Worm (Caenorhabditis elegans) whole organism, young adult: ENCODE results near the gene acy-4.

Experiments used
- B0019.2 ChIP-seq: fragments of 200-800 bp; sonication (Bioruptor generic); conservative IDR thresholded peaks from 2 replicates; pipeline ENCODE4 v1.3.6; 2022; ENCODE audit warnings: missing genetic modification reagents, missing genetic modification characterization, missing compliant biosample characterization
- F33H1.4 ChIP-seq: fragments of 200-800 bp; sonication (Bioruptor generic); IDR thresholded peaks from 2 replicates; pipeline ENCODE4 v1.3.6; 2022; ENCODE audit warnings: missing genetic modification reagents, missing genetic modification characterization, missing compliant biosample characterization
- K11D2.4 ChIP-seq: fragments of 200-800 bp; sonication (Bioruptor generic); IDR thresholded peaks from 2 replicates; pipeline ENCODE4 v1.3.6; 2022; ENCODE audit warnings: missing genetic modification reagents, missing genetic modification characterization, missing compliant biosample characterization
- T26A5.8 ChIP-seq: sonication (generic microtip); optimal IDR thresholded peaks from 2 replicates; lab custom pipeline; 2016; ENCODE audit warnings: missing genetic modification characterization, missing compliant biosample characterization
- Y67H2A.10 ChIP-seq: fragments of 200-800 bp; sonication (Bioruptor generic); conservative IDR thresholded peaks from 2 replicates; pipeline ENCODE4 v1.3.6; 2022; ENCODE audit warnings: missing genetic modification reagents, missing genetic modification characterization, missing compliant biosample characterization
- attf-6 ChIP-seq: fragments of 200-800 bp; sonication (Bioruptor generic); IDR thresholded peaks from 2 replicates; pipeline ENCODE4 v1.3.6; 2022; ENCODE audit warnings: missing genetic modification reagents, missing genetic modification characterization, missing compliant biosample characterization
- ceh-58 ChIP-seq: fragments of 200-800 bp; sonication (Bioruptor generic); IDR thresholded peaks from 2 replicates; pipeline ENCODE4 v1.3.6; 2022; ENCODE audit warnings: missing genetic modification characterization, missing compliant biosample characterization
- dpl-1 ChIP-seq: fragments of 150-350 bp; optimal IDR thresholded peaks from 2 replicates; lab custom pipeline; 2014; ENCODE audit warnings: missing biosample characterization, missing genetic modification reagents, missing genetic modification characterization
- efl-1 ChIP-seq: fragments of 150-350 bp; optimal IDR thresholded peaks from 2 replicates; lab custom pipeline; 2014; ENCODE audit warnings: missing biosample characterization, missing genetic modification reagents, missing genetic modification characterization
- him-1 ChIP-seq: sonication (generic microtip); optimal IDR thresholded peaks from 2 replicates; lab custom pipeline; 2016; ENCODE audit warnings: missing genotype, missing genetic modification reagents, missing genetic modification characterization, missing compliant biosample characterization
- hlh-12 ChIP-seq: sonication (generic microtip); optimal IDR thresholded peaks from 2 replicates; lab custom pipeline; 2016; ENCODE audit warnings: missing genetic modification characterization, missing compliant biosample characterization
- hmg-1.2 ChIP-seq: fragments of 200-800 bp; sonication (Bioruptor generic); IDR thresholded peaks from 2 replicates; pipeline ENCODE4 v1.3.6; 2022; ENCODE audit warnings: missing genetic modification reagents, missing genetic modification characterization, missing compliant biosample characterization
- hrde-1 ChIP-seq: sonication (generic microtip); optimal IDR thresholded peaks from 2 replicates; lab custom pipeline; 2016; ENCODE audit warnings: missing genetic modification characterization, mild to moderate bottlenecking, missing compliant biosample characterization, moderate library complexity, missing genotype, missing genetic modification reagents, borderline replicate concordance
- lin-35 ChIP-seq, 3 experiments: fragments of 150-350 bp in 2 of 3; sonication (generic microtip) in 1 of 3; optimal IDR thresholded peaks; 2 replicates each; lab custom pipeline; 2014 to 2018; ENCODE audit warnings: missing biosample characterization in 3 of 3, missing genetic modification characterization in 3 of 3, missing genetic modification reagents in 3 of 3
- lin-54 ChIP-seq: fragments of 200-800 bp; sonication (Bioruptor generic); optimal IDR thresholded peaks from 2 replicates; lab custom pipeline; 2018; ENCODE audit warnings: mild to moderate bottlenecking, missing genetic modification characterization, missing compliant biosample characterization
- lsy-27 ChIP-seq: sonication (generic microtip); optimal IDR thresholded peaks from 2 replicates; lab custom pipeline; 2017; ENCODE audit warnings: missing genetic modification characterization, mild to moderate bottlenecking, missing compliant biosample characterization, antibody characterized with exemption, missing genotype, borderline replicate concordance; ENCODE audit not compliant: insufficient read depth
- madf-6 ChIP-seq: fragments of 200-800 bp; sonication (Bioruptor generic); IDR thresholded peaks from 2 replicates; pipeline ENCODE4 v1.3.6; 2022; ENCODE audit warnings: missing genetic modification reagents, missing genetic modification characterization, missing compliant biosample characterization
- mcd-1 ChIP-seq: fragments of 200-800 bp; sonication (Bioruptor generic); IDR thresholded peaks from 2 replicates; pipeline ENCODE4 v1.3.6; 2022; ENCODE audit warnings: missing genetic modification reagents, missing genetic modification characterization, missing compliant biosample characterization
- mxl-1 ChIP-seq: sonication (generic microtip); optimal IDR thresholded peaks from 2 replicates; lab custom pipeline; 2016; ENCODE audit warnings: missing genetic modification characterization, missing compliant biosample characterization
- nfya-1 ChIP-seq: sonication (generic microtip); optimal IDR thresholded peaks from 2 replicates; lab custom pipeline; 2017; ENCODE audit warnings: antibody characterized with exemption, missing compliant biosample characterization, missing genetic modification characterization, borderline replicate concordance; ENCODE audit not compliant: insufficient read depth
- nhr-120 ChIP-seq: fragments of 200-800 bp; sonication (Bioruptor generic); IDR thresholded peaks from 2 replicates; pipeline ENCODE4 v1.3.6; 2022; ENCODE audit warnings: missing genetic modification characterization, missing compliant biosample characterization
- nhr-179 ChIP-seq: sonication (generic microtip); optimal IDR thresholded peaks from 2 replicates; lab custom pipeline; 2016; ENCODE audit warnings: mild to moderate bottlenecking, missing genetic modification characterization, missing compliant biosample characterization
- pbrm-1 ChIP-seq: fragments of 200-800 bp; sonication (Bioruptor generic); IDR thresholded peaks from 2 replicates; pipeline ENCODE4 v1.3.6; 2022; ENCODE audit warnings: missing genetic modification reagents, missing genetic modification characterization, missing compliant biosample characterization
- snpc-1.1 ChIP-seq: sonication (generic microtip); optimal IDR thresholded peaks from 2 replicates; lab custom pipeline; 2017; ENCODE audit warnings: missing genetic modification characterization, mild to moderate bottlenecking, missing compliant biosample characterization, antibody characterized with exemption, moderate library complexity, missing genotype, missing genetic modification reagents; ENCODE audit not compliant: insufficient read depth
- snpc-1.3 ChIP-seq: sonication (generic microtip); optimal IDR thresholded peaks from 2 replicates; lab custom pipeline; 2017; ENCODE audit warnings: missing genetic modification characterization, mild to moderate bottlenecking, missing compliant biosample characterization, antibody characterized with exemption, moderate library complexity, missing genotype, missing genetic modification reagents; ENCODE audit not compliant: insufficient read depth
- snpc-3.4 ChIP-seq: sonication (generic microtip); optimal IDR thresholded peaks from 2 replicates; lab custom pipeline; 2017; ENCODE audit warnings: missing genetic modification characterization, mild to moderate bottlenecking, missing compliant biosample characterization, antibody characterized with exemption, moderate library complexity, missing genotype, missing genetic modification reagents
- snpc-4 ChIP-seq, 5 experiments: fragments of 150-350 bp in 1 of 5; sonication (generic microtip) in 4 of 5; optimal IDR thresholded peaks; 2 replicates each; lab custom pipeline; 2014 to 2018; ENCODE audit warnings: missing genetic modification characterization in 5 of 5, missing biosample characterization in 3 of 5, antibody characterized with exemption in 2 of 5, mild to moderate bottlenecking in 2 of 5, missing compliant biosample characterization in 2 of 5, missing genotype in 2 of 5, moderate library complexity in 2 of 5, missing genetic modification reagents in 1 of 5
- tlf-1 ChIP-seq: fragments of 200-800 bp; sonication (Bioruptor generic); optimal IDR thresholded peaks from 2 replicates; lab custom pipeline; 2018; ENCODE audit warnings: mild to moderate bottlenecking, missing genetic modification characterization, missing compliant biosample characterization
- unc-130 ChIP-seq: sonication (generic microtip); optimal IDR thresholded peaks from 2 replicates; lab custom pipeline; 2016; ENCODE audit warnings: missing genetic modification reagents, missing genetic modification characterization, missing compliant biosample characterization
- unc-62 ChIP-seq: fragments of 150-350 bp; optimal IDR thresholded peaks from 2 replicates; lab custom pipeline; 2014; ENCODE audit warnings: missing biosample characterization, missing genetic modification reagents, missing genetic modification characterization
- xnd-1 ChIP-seq: sonication (generic microtip); optimal IDR thresholded peaks from 2 replicates; lab custom pipeline; 2016; ENCODE audit warnings: missing genotype, missing genetic modification reagents, missing genetic modification characterization, missing compliant biosample characterization

The acy-4 gene

ce11 chrV:5602407-5602806, 28.3 kb downstream of the acy-4 start:
- TF ChIP-seq xnd-1: peak; percentile 7
- TF ChIP-seq mcd-1 (GFP tag; lab: Robert Waterston, UW): peak; percentile 39
- peak; percentile 12; the same call in 1 of the 2 replicates for TF ChIP-seq attf-6 (GFP tag; lab: Robert Waterston, UW)
- peak; percentile 77 for TF ChIP-seq snpc-4 (GFP tag; optimal IDR thresholded peaks at IDR 0.05; lab: Kevin White, UChicago)
- TF ChIP-seq snpc-4 (tag; optimal IDR thresholded peaks at IDR 0.05; lab: Kevin White, UChicago): peak in 3 of 4 experiments; percentile 79 to 98 (median 96)
- TF ChIP-seq snpc-3.4: peak; percentile 32
- 0 out of 2 replicates have a peak, but pooled peaks have one; percentile 16 for TF ChIP-seq pbrm-1 (GFP tag; lab: Robert Waterston, UW)
- peak; percentile 79 for TF ChIP-seq snpc-1.1 (tag; lab: Kevin White, UChicago)
- TF ChIP-seq hmg-1.2 (GFP tag; lab: Robert Waterston, UW): peak; percentile 72

- no peak for TF ChIP-seq Y67H2A.10 (GFP tag; lab: Robert Waterston, UW)
- no peak for TF ChIP-seq T26A5.8 (tag; lab: Kevin White, UChicago)
- no peak for TF ChIP-seq lsy-27 (tag; lab: Kevin White, UChicago)
- no peak for TF ChIP-seq tlf-1 (GFP tag; lab: Kevin White, UChicago)
- no peak for TF ChIP-seq him-1 (tag; lab: Kevin White, UChicago)
- TF ChIP-seq hrde-1 (tag; lab: Kevin White, UChicago): no peak
- TF ChIP-seq B0019.2: no peak
- no peak for TF ChIP-seq mxl-1 (tag; lab: Kevin White, UChicago)
- no peak for TF ChIP-seq nfya-1 (tag; lab: Kevin White, UChicago)
- TF ChIP-seq nhr-179 (tag; lab: Kevin White, UChicago): no peak
- TF ChIP-seq unc-62: no peak
- no peak for TF ChIP-seq ceh-58
- no peak for TF ChIP-seq hlh-12 (tag; lab: Kevin White, UChicago)
- no peak for TF ChIP-seq K11D2.4 (GFP tag; lab: Robert Waterston, UW)
- no peak for TF ChIP-seq nhr-120
- TF ChIP-seq snpc-1.3 (tag; lab: Kevin White, UChicago): no peak
Observed at ce11 chrV:5601263-5601662, 29.4 kb downstream of the acy-4 start, which contains the start of gene CD4.8. CD4.8 (minus strand) TSS chrV:5601363.

- TF ChIP-seq snpc-1.1 (tag; lab: Kevin White, UChicago): peak; percentile 24
- peak; percentile 90 for TF ChIP-seq lin-54 (GFP tag; lab: Kevin White, UChicago)
- TF ChIP-seq dpl-1 (GFP tag; lab: Kevin White, UChicago): peak; percentile 65
- TF ChIP-seq hmg-1.2 (GFP tag; lab: Robert Waterston, UW): 0 out of 2 replicates have a peak, but pooled peaks have one; percentile 20
- peak; percentile 25 for TF ChIP-seq him-1 (tag; lab: Kevin White, UChicago)
- TF ChIP-seq unc-130 (GFP tag; lab: Kevin White, UChicago): no peak
- no peak for TF ChIP-seq F33H1.4 (GFP tag; lab: Robert Waterston, UW)
- peak in 2 of 3 experiments; percentile 60 to 73 for TF ChIP-seq lin-35 (GFP tag; optimal IDR thresholded peaks at IDR 0.05; lab: Kevin White, UChicago)
- TF ChIP-seq snpc-1.3 (tag; lab: Kevin White, UChicago): no peak
- peak; percentile 87 for TF ChIP-seq mcd-1 (GFP tag; lab: Robert Waterston, UW)
- peak; percentile 8 for TF ChIP-seq snpc-4 (GFP tag; optimal IDR thresholded peaks at IDR 0.05; lab: Kevin White, UChicago)
- peak; percentile 61 to 73 (median 66) for TF ChIP-seq snpc-4 (tag; optimal IDR thresholded peaks at IDR 0.05; lab: Kevin White, UChicago)
- TF ChIP-seq madf-6 (GFP tag; lab: Robert Waterston, UW): peak; percentile 37
- TF ChIP-seq efl-1 (GFP tag; lab: Kevin White, UChicago): peak; percentile 79
- TF ChIP-seq, all 124 proteins: peak for 10
Observed at ce11 chrV:5596391-5597030, 34.2 kb downstream of the acy-4 start, which contains the start of gene zhit-1. zhit-1 (minus strand) TSS chrV:5596551.
